Fruit fly (Drosophila melanogaster): Measurements from ENCODE around the gene ATPsynE.

The ATPsynE gene

DNA sequence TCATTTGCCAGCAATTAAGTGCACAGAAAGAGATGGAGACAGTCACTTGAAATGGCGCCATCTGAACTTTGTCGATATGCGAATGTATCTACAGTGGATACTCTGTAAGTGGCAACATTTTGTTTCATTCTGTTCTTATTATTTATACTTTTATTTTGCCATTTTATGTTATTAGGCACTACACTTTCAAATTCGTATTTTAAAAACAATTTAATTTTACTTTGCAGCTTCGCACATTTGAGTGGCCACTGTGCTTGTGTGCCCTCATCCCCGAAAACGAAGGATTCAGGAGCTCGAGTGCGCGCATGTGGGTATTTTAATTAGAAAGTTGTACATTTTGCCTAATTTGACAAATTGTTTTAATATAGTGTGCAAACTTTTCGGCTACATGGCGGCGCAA lies 30.7 kb downstream of the ATPsynE start (continued):
- TF ChIP-seq lbe (GFP tag; optimal IDR thresholded peaks at IDR 0.05): peak; percentile 48
- TF ChIP-seq HmgD (GFP tag; optimal IDR thresholded peaks at IDR 0.05): no peak
- TF ChIP-seq CkIIα-i1 (GFP tag; IDR thresholded peaks at IDR 0.05): no peak
- no peak for TF ChIP-seq gcm2 (GFP tag; optimal IDR thresholded peaks at IDR 0.05)
- TF ChIP-seq Usf (GFP tag; optimal IDR thresholded peaks at IDR 0.05): no peak
- TF ChIP-seq Hsf (GFP tag; optimal IDR thresholded peaks at IDR 0.05): peak; percentile 48
- TF ChIP-seq CG17328 (GFP tag; IDR thresholded peaks at IDR 0.05): peak; percentile 57
- no peak for TF ChIP-seq CG34422 (GFP tag; IDR thresholded peaks at IDR 0.05)
- TF ChIP-seq NK7.1 (GFP tag; optimal IDR thresholded peaks at IDR 0.05): peak; percentile 16
- peak; percentile 59 for TF ChIP-seq CG2712 (tag; optimal IDR thresholded peaks at IDR 0.05)
- TF ChIP-seq CG4617 (GFP tag; optimal IDR thresholded peaks at IDR 0.05; ENCODE audit: borderline replicate concordance): no peak
- TF ChIP-seq Hmr (GFP tag; optimal IDR thresholded peaks at IDR 0.05): no peak
- no peak for TF ChIP-seq Hey (tag; optimal IDR thresholded peaks at IDR 0.05)
- TF ChIP-seq CG11456 (GFP tag; IDR thresholded peaks at IDR 0.05): peak; percentile 64; the same call in 1 of the 3 replicates
- no peak for TF ChIP-seq disco-r (GFP tag; optimal IDR thresholded peaks at IDR 0.05)

DNA sequence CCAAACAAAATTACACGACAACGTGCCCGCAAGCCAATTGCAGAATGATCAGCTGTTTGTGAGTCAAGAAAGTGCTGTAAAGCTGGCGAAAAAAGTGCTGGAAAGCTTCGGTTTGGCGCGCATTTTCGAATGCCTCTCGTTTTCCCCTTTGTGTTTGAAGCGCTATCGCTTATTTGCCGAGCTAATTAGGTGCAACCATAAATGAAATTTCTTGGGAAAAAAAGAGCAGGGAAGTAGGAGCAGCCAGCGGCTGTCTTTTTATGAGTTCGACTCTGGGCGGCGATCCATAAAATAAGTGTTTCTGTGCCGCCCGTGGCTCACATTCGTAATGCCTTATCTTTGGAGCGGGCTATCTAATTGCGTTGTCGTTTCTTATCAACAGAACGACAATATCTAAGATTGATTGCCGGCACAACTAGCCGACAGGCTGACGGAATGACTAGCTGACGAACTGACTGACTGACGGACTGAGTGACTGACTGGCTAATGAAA lies 35.0 kb downstream of the ATPsynE start, which contains the start of gene Dnaaf5:
TSS of gene Dnaaf5 (minus strand) at position 46 of the 492 bp plus-strand sequence.
- TF ChIP-seq Ada2b (GFP tag; IDR thresholded peaks at IDR 0.05): no peak
- TF ChIP-seq fd96Cb (tag; optimal IDR thresholded peaks at IDR 0.05): no peak
- TF ChIP-seq Trl (optimal IDR thresholded peaks at IDR 0.05): no peak
- no peak for TF ChIP-seq Trl (GFP tag; optimal IDR thresholded peaks at IDR 0.05)
- no peak for TF ChIP-seq YL-1 (GFP tag; optimal IDR thresholded peaks at IDR 0.05)
- peak; percentile 16 for TF ChIP-seq Sry-δ (GFP tag; optimal IDR thresholded peaks at IDR 0.05)
- no peak for TF ChIP-seq Neu2 (GFP tag; optimal IDR thresholded peaks at IDR 0.05; ENCODE audit: borderline replicate concordance)
- TF ChIP-seq CG11560 (tag; IDR thresholded peaks at IDR 0.05): no peak
- peak; percentile 70 for TF ChIP-seq CG10543 (GFP tag; optimal IDR thresholded peaks at IDR 0.05)
- TF ChIP-seq CG4617 (GFP tag; optimal IDR thresholded peaks at IDR 0.05; ENCODE audit: borderline replicate concordance): no peak
- TF ChIP-seq CG15601 (tag; optimal IDR thresholded peaks at IDR 0.05): peak; percentile 15
- TF ChIP-seq CG3995 (GFP tag; optimal IDR thresholded peaks at IDR 0.05): peak; percentile 17
- TF ChIP-seq hb (GFP tag; IDR thresholded peaks at IDR 0.05; ENCODE audit: partially characterized antibody): no peak
- TF ChIP-seq bowl (GFP tag; IDR thresholded peaks at IDR 0.05): no peak
- TF ChIP-seq CG1832 (GFP tag; optimal IDR thresholded peaks at IDR 0.05): no peak
- TF ChIP-seq lola (GFP tag; optimal IDR thresholded peaks at IDR 0.05): no peak
- TF ChIP-seq CG11504 (tag; optimal IDR thresholded peaks at IDR 0.05): peak; percentile 69
- peak; percentile 12 for TF ChIP-seq luna (GFP tag; optimal IDR thresholded peaks at IDR 0.05)
- TF ChIP-seq tin (GFP tag; optimal IDR thresholded peaks at IDR 0.05): no peak
- 0 out of 2 replicates have a peak, but pooled peaks have one; percentile 29 for TF ChIP-seq stc (GFP tag; IDR thresholded peaks at IDR 0.05)
- no peak for TF ChIP-seq tna (GFP tag; IDR thresholded peaks at IDR 0.05; ENCODE audit: partially characterized antibody)
- no peak for TF ChIP-seq gt (GFP tag; IDR thresholded peaks at IDR 0.05)
- no peak for TF ChIP-seq crc (GFP tag; optimal IDR thresholded peaks at IDR 0.05)
- no peak for TF ChIP-seq so (GFP tag; IDR thresholded peaks at IDR 0.05)
- peak; percentile 9 for TF ChIP-seq Fer3 (tag; optimal IDR thresholded peaks at IDR 0.05)
- TF ChIP-seq pita (GFP tag; optimal IDR thresholded peaks at IDR 0.05): no peak
- TF ChIP-seq CG16813 (GFP tag; IDR thresholded peaks at IDR 0.05; ENCODE audit: partially characterized antibody): no peak
- no peak for TF ChIP-seq Xbp1 (GFP tag; optimal IDR thresholded peaks at IDR 0.05)
- no peak for TF ChIP-seq Gsc (GFP tag; IDR thresholded peaks at IDR 0.05)
- TF ChIP-seq CG17361 (GFP tag; IDR thresholded peaks at IDR 0.05): 0 out of 3 replicates have a peak, but pooled peaks have one; percentile 11
- peak; percentile 17 for TF ChIP-seq CHES-1-like (GFP tag; optimal IDR thresholded peaks at IDR 0.05)
- TF ChIP-seq Ets65A (GFP tag): no peak
- no peak for TF ChIP-seq CG32772 (GFP tag; IDR thresholded peaks at IDR 0.05)
- TF ChIP-seq aop (GFP tag; IDR thresholded peaks at IDR 0.05): no peak
- no peak for TF ChIP-seq MESR4 (GFP tag; optimal IDR thresholded peaks at IDR 0.05)
- no peak for TF ChIP-seq CG5953 (GFP tag; IDR thresholded peaks at IDR 0.05)
- peak; percentile 5 for TF ChIP-seq CrebB (tag; optimal IDR thresholded peaks at IDR 0.05)
